Comparison of ENCODE assay signal across 5 fruit fly cellular contexts in genomic region chr3R:25519465-25520071, dm6.
TF ChIP-seq lines count a peak whose summit lies in the region.

No protein-coding gene starts in this region.

- TF ChIP-seq CTCF in whole organism, embryonic (GFP tag; optimal IDR thresholded peaks at IDR 0.05; lab: Kevin White, UChicago), result no peak

TF ChIP-seq in Kc167, 6 proteins besides CTCF, POLR2A, EP300 and RAD21:
- no peak for TF ChIP-seq psq (optimal IDR thresholded peaks at IDR 0.05; lab: Kevin White, UChicago)
- peak; percentile 76 for TF ChIP-seq ttk (optimal IDR thresholded peaks at IDR 0.05; lab: Kevin White, UChicago)
- no peak for TF ChIP-seq insv (optimal IDR thresholded peaks at IDR 0.05; lab: Kevin White, UChicago)

TF ChIP-seq in whole organism, embryonic, 481 proteins besides CTCF, POLR2A, EP300 and RAD21 (continues in another document):
- no peak for TF ChIP-seq NK7.1 (GFP tag; optimal IDR thresholded peaks at IDR 0.05; lab: Kevin White, UChicago)
- TF ChIP-seq Vsx1 (GFP tag; optimal IDR thresholded peaks at IDR 0.05; lab: Kevin White, UChicago), result no peak
- peak; percentile 1 for TF ChIP-seq BtbVII (GFP tag; optimal IDR thresholded peaks at IDR 0.05; lab: Kevin White, UChicago)
- no peak for TF ChIP-seq CG8765 (GFP tag; IDR thresholded peaks at IDR 0.05; lab: Robert Waterston, UW)
- TF ChIP-seq hkb (optimal IDR thresholded peaks at IDR 0.05; lab: Kevin White, UChicago), result no peak
- TF ChIP-seq hkb (GFP tag; IDR thresholded peaks at IDR 0.05; lab: Robert Waterston, UW), result no peak
- TF ChIP-seq Ets97D (GFP tag; optimal IDR thresholded peaks at IDR 0.05; lab: Kevin White, UChicago), result no peak
- no peak for TF ChIP-seq CG2889 (GFP tag; IDR thresholded peaks at IDR 0.05; lab: Robert Waterston, UW)
- no peak for TF ChIP-seq aop (GFP tag; IDR thresholded peaks at IDR 0.05; lab: Robert Waterston, UW)
- TF ChIP-seq CG11247 (GFP tag; IDR thresholded peaks at IDR 0.05; lab: Robert Waterston, UW), result no peak; the same call in 1 of the 2 replicates
- TF ChIP-seq nerfin-2 (GFP tag; IDR thresholded peaks at IDR 0.05; lab: Robert Waterston, UW; ENCODE audit: partially characterized antibody), result no peak
- TF ChIP-seq Hr3 (GFP tag; optimal IDR thresholded peaks at IDR 0.05; lab: Kevin White, UChicago), result peak; percentile 8
- no peak for TF ChIP-seq CG9876 (GFP tag; optimal IDR thresholded peaks at IDR 0.05; lab: Kevin White, UChicago)
- peak; percentile 14 for TF ChIP-seq Fer3 (tag; optimal IDR thresholded peaks at IDR 0.05; lab: Kevin White, UChicago)
- no peak for TF ChIP-seq abd-A (tag; optimal IDR thresholded peaks at IDR 0.05; lab: Kevin White, UChicago)
- TF ChIP-seq CG1832 (GFP tag; optimal IDR thresholded peaks at IDR 0.05; lab: Kevin White, UChicago), result no peak
- no peak for TF ChIP-seq stc (GFP tag; IDR thresholded peaks at IDR 0.05; lab: Robert Waterston, UW)
- peak; percentile 82 for TF ChIP-seq nerfin-1 (tag; optimal IDR thresholded peaks at IDR 0.05; lab: Kevin White, UChicago)
- TF ChIP-seq wek (GFP tag; optimal IDR thresholded peaks at IDR 0.05; lab: Kevin White, UChicago), result no peak
- TF ChIP-seq maf-S (GFP tag; optimal IDR thresholded peaks at IDR 0.05; lab: Kevin White, UChicago), result no peak
- no peak for TF ChIP-seq luna (GFP tag; optimal IDR thresholded peaks at IDR 0.05; lab: Kevin White, UChicago)
- TF ChIP-seq CG2678 (tag; optimal IDR thresholded peaks at IDR 0.05; lab: Kevin White, UChicago), result peak; percentile 57
- TF ChIP-seq Hmr (GFP tag; optimal IDR thresholded peaks at IDR 0.05; lab: Kevin White, UChicago), result peak; percentile 48

TF ChIP-seq in whole organism, prepupa, 60 proteins besides CTCF, POLR2A, EP300 and RAD21 (continues in another document):
- TF ChIP-seq fd85E (GFP tag; optimal IDR thresholded peaks at IDR 0.05; lab: Kevin White, UChicago) (no peak), topi (GFP tag; optimal IDR thresholded peaks at IDR 0.05; lab: Kevin White, UChicago) (no peak), CG6854 (GFP tag; optimal IDR thresholded peaks at IDR 0.05; lab: Kevin White, UChicago) (no peak), Gug (GFP tag; IDR thresholded peaks at IDR 0.05; lab: Robert Waterston, UW) (no peak), Hr39 (GFP tag; optimal IDR thresholded peaks at IDR 0.05; lab: Kevin White, UChicago) (peak; percentile 17), CG34406 (GFP tag; optimal IDR thresholded peaks at IDR 0.05; lab: Kevin White, UChicago) (no peak), dac (GFP tag; optimal IDR thresholded peaks at IDR 0.05; lab: Kevin White, UChicago) (no peak), fkh (GFP tag; optimal IDR thresholded peaks at IDR 0.05; lab: Kevin White, UChicago) (no peak), CG9139 (GFP tag; optimal IDR thresholded peaks at IDR 0.05; lab: Kevin White, UChicago) (no peak), Sox102F (GFP tag; optimal IDR thresholded peaks at IDR 0.05; lab: Kevin White, UChicago) (no peak), CG6808 (GFP tag; optimal IDR thresholded peaks at IDR 0.05; lab: Kevin White, UChicago) (peak; percentile 25), OdsH (GFP tag; optimal IDR thresholded peaks at IDR 0.05; lab: Kevin White, UChicago) (peak; percentile 3), svp (GFP tag; lab: Kevin White, UChicago) (no peak), fd59A (GFP tag; optimal IDR thresholded peaks at IDR 0.05; lab: Kevin White, UChicago) (no peak), ss (GFP tag; optimal IDR thresholded peaks at IDR 0.05; lab: Kevin White, UChicago) (peak in 1 of 2 experiments; percentile 5), Sox15 (GFP tag; optimal IDR thresholded peaks at IDR 0.05; lab: Kevin White, UChicago) (no peak), Eip93F (GFP tag; optimal IDR thresholded peaks at IDR 0.05; lab: Kevin White, UChicago) (no peak), Lpt (GFP tag; optimal IDR thresholded peaks at IDR 0.05; lab: Kevin White, UChicago) (no peak), CG11762 (GFP tag; optimal IDR thresholded peaks at IDR 0.05; lab: Kevin White, UChicago; ENCODE audit: insufficient read depth) (no peak), Ets96B (tag; optimal IDR thresholded peaks at IDR 0.05; lab: Kevin White, UChicago) (peak; percentile 13), achi (GFP tag; optimal IDR thresholded peaks at IDR 0.05; lab: Kevin White, UChicago) (peak; percentile 12), Sox14 (GFP tag; optimal IDR thresholded peaks at IDR 0.05; lab: Kevin White, UChicago) (peak; percentile 6), Eip78C (GFP tag; lab: Kevin White, UChicago) (peak; percentile 84), CG8119 (GFP tag; IDR thresholded peaks at IDR 0.05; lab: Robert Waterston, UW) (0 out of 3 replicates have a peak, but pooled peaks have one; percentile 25)

TF ChIP-seq in whole organism, pupa, 21 proteins besides CTCF, POLR2A, EP300 and RAD21:
- TF ChIP-seq Ets98B (GFP tag; IDR thresholded peaks at IDR 0.05; lab: Robert Waterston, UW) (no peak), Pif1A (GFP tag; optimal IDR thresholded peaks at IDR 0.05; lab: Kevin White, UChicago) (peak; percentile 9), CG8301 (tag; optimal IDR thresholded peaks at IDR 0.05; lab: Kevin White, UChicago) (peak; percentile 3), CG17806 (tag; optimal IDR thresholded peaks at IDR 0.05; lab: Kevin White, UChicago) (peak; percentile 17), D1 (tag; optimal IDR thresholded peaks at IDR 0.05; lab: Kevin White, UChicago) (no peak), CG34367 (tag; optimal IDR thresholded peaks at IDR 0.05; lab: Kevin White, UChicago) (no peak), Snoo (tag; optimal IDR thresholded peaks at IDR 0.05; lab: Kevin White, UChicago) (no peak), CG10348 (GFP tag; IDR thresholded peaks at IDR 0.05; lab: Robert Waterston, UW) (no peak), CG9948 (tag; optimal IDR thresholded peaks at IDR 0.05; lab: Kevin White, UChicago) (peak; percentile 24), EcR (GFP tag; optimal IDR thresholded peaks at IDR 0.05; lab: Kevin White, UChicago) (no peak), rn (GFP tag; IDR thresholded peaks at IDR 0.05; lab: Robert Waterston, UW) (no peak), CG8159 (tag; optimal IDR thresholded peaks at IDR 0.05; lab: Kevin White, UChicago) (peak; percentile 27), fd96Ca (GFP tag; IDR thresholded peaks at IDR 0.05; lab: Robert Waterston, UW) (no peak), CG14655 (GFP tag; optimal IDR thresholded peaks at IDR 0.05; lab: Kevin White, UChicago) (peak; percentile 36), CG13204 (GFP tag; optimal IDR thresholded peaks at IDR 0.05; lab: Kevin White, UChicago) (peak; percentile 9), CG32121 (GFP tag; IDR thresholded peaks at IDR 0.05; lab: Robert Waterston, UW) (peak; percentile 23; the same call in 1 of the 2 replicates), CG15710 (tag; optimal IDR thresholded peaks at IDR 0.05; lab: Kevin White, UChicago) (peak; percentile 10), CG4496 (GFP tag; IDR thresholded peaks at IDR 0.05; lab: Robert Waterston, UW) (no peak), Pif1B (GFP tag; optimal IDR thresholded peaks at IDR 0.05; lab: Kevin White, UChicago) (no peak)

TF ChIP-seq in whole organism, wandering third instar larva, 38 proteins besides CTCF, POLR2A, EP300 and RAD21:
- TF ChIP-seq rgr (GFP tag; optimal IDR thresholded peaks at IDR 0.05; lab: Kevin White, UChicago) (no peak), tai (GFP tag; optimal IDR thresholded peaks at IDR 0.05; lab: Kevin White, UChicago) (peak; percentile 12)
